Fruit fly (Drosophila melanogaster): ENCODE measurements around the gene CG11837.
A peak's percentile ranks its signal among the peaks of the same experiment; 100 is the strongest.

CG11837 gene

DNA sequence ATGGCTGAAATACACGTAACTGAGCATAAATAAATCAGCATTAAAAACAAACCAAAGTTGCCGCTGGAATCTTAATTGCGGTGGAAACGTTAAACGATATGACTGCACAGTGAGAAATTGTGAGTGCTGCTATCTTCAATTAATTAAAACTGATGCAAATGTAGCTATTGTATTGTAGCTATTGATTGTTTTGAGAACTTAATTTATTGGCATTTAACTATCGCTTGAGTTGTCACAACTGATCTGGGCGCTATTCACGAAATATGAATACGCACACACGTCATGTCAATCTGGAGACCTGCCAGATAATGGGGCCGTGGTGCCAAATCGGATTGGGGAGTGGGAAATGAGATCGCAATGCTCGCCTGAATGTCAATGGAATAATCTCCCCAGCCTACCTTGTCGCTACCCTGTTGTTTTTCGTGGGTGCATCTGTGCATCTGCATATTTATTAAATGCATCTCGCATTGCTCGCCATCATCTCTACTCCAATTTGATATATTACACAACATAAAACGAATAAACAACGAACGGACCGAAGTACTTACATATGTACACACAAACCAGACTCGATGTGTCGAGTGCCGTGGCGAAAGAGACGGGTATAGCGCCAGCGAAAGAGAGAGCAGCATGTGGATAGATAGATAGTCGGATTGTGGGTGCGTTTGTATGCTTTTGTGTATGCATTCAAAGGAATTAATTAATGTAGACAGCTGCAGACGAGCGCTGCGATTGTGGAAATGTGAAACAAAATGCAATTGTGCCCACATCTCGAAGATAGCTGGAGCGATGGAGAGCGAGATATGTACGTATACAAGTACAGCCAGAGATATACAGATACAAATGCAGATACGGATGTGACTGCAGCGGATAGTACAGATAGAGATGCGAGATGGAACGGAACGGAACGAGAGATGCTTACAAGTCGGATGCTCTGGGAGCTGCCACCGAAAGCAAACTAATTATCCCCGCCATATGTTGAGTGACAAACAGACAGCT is 34.5 kb downstream of the CG11837 start (continued):
- TF ChIP-seq Hey (tag; optimal IDR thresholded peaks at IDR 0.05) (no peak), kni (GFP tag; optimal IDR thresholded peaks at IDR 0.05) (peak; percentile 37), CG8089 (GFP tag; optimal IDR thresholded peaks at IDR 0.05) (no peak), Ssrp (tag; optimal IDR thresholded peaks at IDR 0.05) (no peak), ttk (GFP tag; IDR thresholded peaks at IDR 0.05) (no peak), gcm2 (GFP tag; optimal IDR thresholded peaks at IDR 0.05) (no peak), hb (GFP tag; IDR thresholded peaks at IDR 0.05; ENCODE audit: partially characterized antibody) (no peak), Rfx (GFP tag; IDR thresholded peaks at IDR 0.05) (no peak), E2f2 (GFP tag; IDR thresholded peaks at IDR 0.05) (no peak), Xbp1 (GFP tag; optimal IDR thresholded peaks at IDR 0.05) (no peak), lab (GFP tag; optimal IDR thresholded peaks at IDR 0.05) (no peak), Taf1 (GFP tag; IDR thresholded peaks at IDR 0.05) (no peak), YL-1 (GFP tag; optimal IDR thresholded peaks at IDR 0.05) (no peak), ewg (GFP tag; optimal IDR thresholded peaks at IDR 0.05) (no peak), CG13123 (GFP tag; optimal IDR thresholded peaks at IDR 0.05) (peak; percentile 38), CG2889 (GFP tag; IDR thresholded peaks at IDR 0.05) (no peak), tll (GFP tag; optimal IDR thresholded peaks at IDR 0.05) (no peak), D19A (tag; optimal IDR thresholded peaks at IDR 0.05) (peak; percentile 21), Atf6 (GFP tag; IDR thresholded peaks at IDR 0.05) (no peak), CG3281 (GFP tag; optimal IDR thresholded peaks at IDR 0.05) (no peak), CG2202 (tag; optimal IDR thresholded peaks at IDR 0.05) (peak; percentile 51), CG4424 (GFP tag; optimal IDR thresholded peaks at IDR 0.05) (no peak), Mad (GFP tag; optimal IDR thresholded peaks at IDR 0.05) (no peak), zfh1 (GFP tag; IDR thresholded peaks at IDR 0.05) (0 out of 3 replicates have a peak, but pooled peaks have one; percentile 17), gsb-n (tag; optimal IDR thresholded peaks at IDR 0.05) (no peak), gce (GFP tag; IDR thresholded peaks at IDR 0.05) (0 out of 3 replicates have a peak, but pooled peaks have one; percentile 40), HmgD (GFP tag; optimal IDR thresholded peaks at IDR 0.05) (no peak), BEAF-32 (GFP tag; optimal IDR thresholded peaks at IDR 0.05) (no peak), CG7963 (GFP tag; IDR thresholded peaks at IDR 0.05; ENCODE audit: partially characterized antibody) (no peak), pros (GFP tag; optimal IDR thresholded peaks at IDR 0.05) (peak; percentile 5), stwl (tag; optimal IDR thresholded peaks at IDR 0.05) (peak; percentile 25), dm (GFP tag; optimal IDR thresholded peaks at IDR 0.05) (no peak), Max (GFP tag; optimal IDR thresholded peaks at IDR 0.05) (no peak), CG3065 (GFP tag; optimal IDR thresholded peaks at IDR 0.05) (no peak), CG17829 (tag; optimal IDR thresholded peaks at IDR 0.05) (no peak), odd (GFP tag; optimal IDR thresholded peaks at IDR 0.05) (peak; percentile 10), sug (tag; optimal IDR thresholded peaks at IDR 0.05) (no peak), CG10959 (GFP tag; IDR thresholded peaks at IDR 0.05) (no peak), CG15269 (tag; optimal IDR thresholded peaks at IDR 0.05) (no peak), slbo (GFP tag; IDR thresholded peaks at IDR 0.05) (no peak), gt (GFP tag; IDR thresholded peaks at IDR 0.05) (no peak), NC2β (GFP tag; optimal IDR thresholded peaks at IDR 0.05) (no peak), ftz-f1 (GFP tag; optimal IDR thresholded peaks at IDR 0.05) (no peak), zen2 (GFP tag; IDR thresholded peaks at IDR 0.05; ENCODE audit: partially characterized antibody) (no peak), cato (GFP tag; optimal IDR thresholded peaks at IDR 0.05; ENCODE audit: borderline replicate concordance) (no peak), CG12391 (tag; optimal IDR thresholded peaks at IDR 0.05) (no peak), CG1529 (GFP tag; optimal IDR thresholded peaks at IDR 0.05) (peak; percentile 47), Usf (GFP tag; optimal IDR thresholded peaks at IDR 0.05) (no peak)

All from whole organism, embryonic.